Worm (Caenorhabditis elegans) whole organism, L4/young adult: ENCODE measurements around the gene Y75B8A.34.

Source experiments
- W03F9.2 ChIP-seq: fragments of 150-350 bp; optimal IDR thresholded peaks from 2 replicates; lab custom pipeline; 2014; ENCODE audit warnings: missing biosample characterization, missing genetic modification characterization
- him-1 ChIP-seq: sonication (generic microtip); optimal IDR thresholded peaks from 2 replicates; lab custom pipeline; 2016; ENCODE audit warnings: missing genotype, missing genetic modification reagents, missing genetic modification characterization, missing compliant biosample characterization

DNA sequence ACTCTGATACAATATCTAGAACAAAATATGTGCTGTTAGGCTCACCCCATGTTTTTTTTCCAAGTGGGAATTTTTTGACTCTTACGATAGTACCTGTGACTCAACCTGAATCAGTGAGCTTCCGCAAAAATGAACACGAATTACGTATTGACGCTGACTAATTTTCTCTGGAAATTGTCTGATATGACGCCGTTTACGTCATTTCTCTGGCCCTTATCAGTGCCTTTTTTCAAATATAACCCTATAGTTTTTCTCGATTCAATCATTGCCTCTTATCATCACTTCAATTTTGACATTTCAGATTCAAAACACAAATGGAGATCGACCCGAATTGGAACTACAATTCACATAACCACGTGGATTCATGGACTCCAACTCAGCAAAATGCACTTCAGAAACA is 40.6 kb upstream of the Y75B8A.34 start, which contains the start of gene Y75B8A.28:
- TF ChIP-seq W03F9.2 (tag; lab: Kevin White, UChicago) = no peak
- TF ChIP-seq him-1 (tag; lab: Kevin White, UChicago) = no peak
